Worm (Caenorhabditis elegans): ENCODE data around the gene mut-15.

DNA sequence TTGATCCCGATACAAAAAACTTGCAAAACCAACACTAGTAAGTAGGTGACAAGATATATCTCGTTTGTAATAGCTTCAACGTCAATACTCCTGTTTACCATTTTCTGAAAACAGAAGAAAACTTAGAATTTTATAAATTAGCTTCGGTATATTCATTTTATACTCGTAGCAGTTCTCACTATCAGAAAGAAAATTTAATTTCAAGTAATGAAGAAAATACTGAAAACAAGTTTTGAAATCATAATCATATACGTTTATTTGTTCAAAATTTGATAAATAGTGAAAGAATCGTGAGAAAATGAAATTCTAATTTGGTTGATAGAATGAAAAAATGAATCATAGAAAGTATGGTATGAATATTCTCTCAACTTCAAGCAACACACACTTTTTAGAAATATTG is 47.7 kb upstream of the mut-15 start, which contains the start of gene C30G7.5:
- no peak for TF ChIP-seq mab-5 (tag; optimal IDR thresholded peaks at IDR 0.05)
- no peak for TF ChIP-seq elt-3 (tag; optimal IDR thresholded peaks at IDR 0.05)
- no peak for TF ChIP-seq nhr-28 (tag; optimal IDR thresholded peaks at IDR 0.05)
- no peak for TF ChIP-seq lin-13 (tag; optimal IDR thresholded peaks at IDR 0.05)
- TF ChIP-seq pha-4 (tag; optimal IDR thresholded peaks at IDR 0.05): no peak
- TF ChIP-seq nhr-12 (tag; optimal IDR thresholded peaks at IDR 0.05): no peak
- TF ChIP-seq nhr-237 (tag; optimal IDR thresholded peaks at IDR 0.05): no peak
- no peak for TF ChIP-seq sptf-1 (tag; optimal IDR thresholded peaks at IDR 0.05)
- no peak for TF ChIP-seq flh-1 (GFP tag; optimal IDR thresholded peaks at IDR 0.05)

All from whole organism, mixed stage, embryonic.